Worm (Caenorhabditis elegans) whole organism, L3 larva: ENCODE data around the gene srh-159.

Source experiments
- R02D3.7 ChIP-seq: fragments of 150-350 bp; optimal IDR thresholded peaks from 2 replicates; lab custom pipeline; 2014; ENCODE audit warnings: missing biosample characterization, missing genetic modification characterization
- ama-1 ChIP-seq: fragments of 150-350 bp; optimal IDR thresholded peaks from 2 replicates; lab custom pipeline; 2018
- ceh-16 ChIP-seq: sonication (generic microtip); optimal IDR thresholded peaks from 2 replicates; lab custom pipeline; 2017; ENCODE audit warnings: missing biosample characterization, missing genetic modification characterization
- ceh-28 ChIP-seq: fragments of 150-350 bp; optimal IDR thresholded peaks from 2 replicates; lab custom pipeline; 2014; ENCODE audit warnings: missing biosample characterization, missing genetic modification reagents, missing genetic modification characterization
- ceh-82 ChIP-seq: fragments of 150-350 bp; optimal IDR thresholded peaks from 2 replicates; lab custom pipeline; 2014; ENCODE audit warnings: missing biosample characterization, missing genetic modification characterization
- ceh-9 ChIP-seq: sonication (generic microtip); optimal IDR thresholded peaks from 2 replicates; lab custom pipeline; 2018; ENCODE audit warnings: missing biosample characterization, missing genetic modification characterization
- daf-12 ChIP-seq: fragments of 150-350 bp; optimal IDR thresholded peaks from 2 replicates; lab custom pipeline; 2014; ENCODE audit warnings: missing biosample characterization, missing genetic modification reagents, missing genetic modification characterization
- egl-27 ChIP-seq: sonication (generic microtip); optimal IDR thresholded peaks from 4 replicates; lab custom pipeline; 2017; ENCODE audit warnings: missing biosample characterization, missing genetic modification reagents, missing genetic modification characterization
- egl-5 ChIP-seq: fragments of 150-350 bp; optimal IDR thresholded peaks from 2 replicates; lab custom pipeline; 2017; ENCODE audit warnings: missing biosample characterization, missing genetic modification reagents, missing genetic modification characterization, inconsistent platforms
- elt-1 ChIP-seq: fragments of 150-350 bp; optimal IDR thresholded peaks from 2 replicates; lab custom pipeline; 2014; ENCODE audit warnings: missing biosample characterization, missing genetic modification characterization
- elt-2 ChIP-seq: sonication (generic microtip); optimal IDR thresholded peaks from 2 replicates; lab custom pipeline; 2016; ENCODE audit warnings: missing genetic modification reagents, mild to moderate bottlenecking, missing genetic modification characterization, missing compliant biosample characterization
- elt-3 ChIP-seq, 3 experiments: fragments of 150-350 bp in 1 of 3; sonication (generic microtip) in 2 of 3; optimal IDR thresholded peaks; 2 replicates in 2 of 3; 4 replicates in 1 of 3; lab custom pipeline; 2014 to 2017; ENCODE audit warnings: missing biosample characterization in 3 of 3, missing genetic modification characterization in 3 of 3
- eor-1 ChIP-seq, 2 experiments: fragments of 150-350 bp; optimal IDR thresholded peaks; 2 replicates each; lab custom pipeline; 2014 to 2018; ENCODE audit warnings: missing biosample characterization in 2 of 2, missing genetic modification characterization in 2 of 2
- fkh-10 ChIP-seq: sonication (generic microtip); optimal IDR thresholded peaks from 2 replicates; lab custom pipeline; 2017; ENCODE audit warnings: missing biosample characterization, missing genetic modification reagents, missing genetic modification characterization
- fkh-2 ChIP-seq: fragments of 150-350 bp; optimal IDR thresholded peaks from 2 replicates; lab custom pipeline; 2014; ENCODE audit warnings: missing biosample characterization, missing genetic modification reagents, missing genetic modification characterization
- hmg-11 ChIP-seq: sonication (generic microtip); optimal IDR thresholded peaks from 2 replicates; lab custom pipeline; 2016; ENCODE audit warnings: missing genetic modification characterization, missing compliant biosample characterization
- jun-1 ChIP-seq: fragments of 150-350 bp; optimal IDR thresholded peaks from 2 replicates; lab custom pipeline; 2014; ENCODE audit warnings: missing biosample characterization, missing genetic modification reagents, missing genetic modification characterization
- lin-15B ChIP-seq: fragments of 150-350 bp; optimal IDR thresholded peaks from 2 replicates; lab custom pipeline; 2014; ENCODE audit warnings: missing biosample characterization, missing genetic modification characterization
- lin-39 ChIP-seq: fragments of 150-350 bp; optimal IDR thresholded peaks from 2 replicates; lab custom pipeline; 2018; ENCODE audit warnings: missing biosample characterization, missing genetic modification reagents, missing genetic modification characterization
- lsy-12 ChIP-seq: sonication (generic microtip); optimal IDR thresholded peaks from 2 replicates; lab custom pipeline; 2016; ENCODE audit warnings: mild to moderate bottlenecking, missing genetic modification characterization, missing compliant biosample characterization
- mdl-1 ChIP-seq: fragments of 150-350 bp; optimal IDR thresholded peaks from 2 replicates; lab custom pipeline; 2014; ENCODE audit warnings: missing biosample characterization, missing genetic modification characterization
- nfya-1 ChIP-seq: sonication (generic microtip); optimal IDR thresholded peaks from 2 replicates; lab custom pipeline; 2017; ENCODE audit warnings: missing genetic modification characterization, mild to moderate bottlenecking, missing compliant biosample characterization, antibody characterized with exemption, moderate library complexity; ENCODE audit not compliant: insufficient read depth
- nhr-12 ChIP-seq: fragments of 150-350 bp; optimal IDR thresholded peaks from 2 replicates; lab custom pipeline; 2014; ENCODE audit warnings: missing biosample characterization, missing genetic modification characterization
- nhr-23 ChIP-seq: fragments of 150-350 bp; optimal IDR thresholded peaks from 2 replicates; lab custom pipeline; 2014; ENCODE audit warnings: missing biosample characterization, missing genetic modification reagents, missing genetic modification characterization
- nhr-237 ChIP-seq: fragments of 150-350 bp; optimal IDR thresholded peaks from 2 replicates; lab custom pipeline; 2014; ENCODE audit warnings: missing biosample characterization, missing genetic modification characterization
- nhr-25 ChIP-seq: sonication (generic microtip); optimal IDR thresholded peaks from 2 replicates; lab custom pipeline; 2017; ENCODE audit warnings: missing biosample characterization, missing genetic modification characterization
- nhr-28 ChIP-seq: fragments of 150-350 bp; optimal IDR thresholded peaks from 2 replicates; lab custom pipeline; 2014; ENCODE audit warnings: missing biosample characterization, missing genetic modification characterization
- nhr-43 ChIP-seq: sonication (generic microtip); optimal IDR thresholded peaks from 2 replicates; lab custom pipeline; 2016; ENCODE audit warnings: mild to moderate bottlenecking, missing genetic modification characterization, missing compliant biosample characterization; ENCODE audit not compliant: poor library complexity, severe bottlenecking
- nhr-67 ChIP-seq: fragments of 150-350 bp; optimal IDR thresholded peaks from 2 replicates; lab custom pipeline; 2014; ENCODE audit warnings: missing biosample characterization, missing genetic modification characterization
- nhr-76 ChIP-seq: fragments of 150-350 bp; sonication (generic microtip); optimal IDR thresholded peaks from 5 replicates; lab custom pipeline; 2014; ENCODE audit warnings: missing biosample characterization, missing genetic modification characterization
- pha-4 ChIP-seq: fragments of 150-350 bp; optimal IDR thresholded peaks from 2 replicates; lab custom pipeline; 2014; ENCODE audit warnings: missing biosample characterization, missing genetic modification reagents, missing genetic modification characterization
- sea-2 ChIP-seq: fragments of 150-350 bp; sonication (generic microtip); optimal IDR thresholded peaks from 4 replicates; lab custom pipeline; 2014; ENCODE audit warnings: missing biosample characterization, missing genetic modification reagents, missing genetic modification characterization
- snpc-4 ChIP-seq: fragments of 150-350 bp; optimal IDR thresholded peaks from 2 replicates; lab custom pipeline; 2014; ENCODE audit warnings: missing biosample characterization, missing genetic modification characterization
- unc-62 ChIP-seq: fragments of 150-350 bp; sonication (generic microtip); optimal IDR thresholded peaks from 4 replicates; lab custom pipeline; 2014; ENCODE audit warnings: missing biosample characterization, missing genetic modification reagents, missing genetic modification characterization
- ztf-4 ChIP-seq: fragments of 150-350 bp; optimal IDR thresholded peaks from 2 replicates; lab custom pipeline; 2014; ENCODE audit warnings: missing biosample characterization, missing genetic modification characterization

srh-159 gene

DNA sequence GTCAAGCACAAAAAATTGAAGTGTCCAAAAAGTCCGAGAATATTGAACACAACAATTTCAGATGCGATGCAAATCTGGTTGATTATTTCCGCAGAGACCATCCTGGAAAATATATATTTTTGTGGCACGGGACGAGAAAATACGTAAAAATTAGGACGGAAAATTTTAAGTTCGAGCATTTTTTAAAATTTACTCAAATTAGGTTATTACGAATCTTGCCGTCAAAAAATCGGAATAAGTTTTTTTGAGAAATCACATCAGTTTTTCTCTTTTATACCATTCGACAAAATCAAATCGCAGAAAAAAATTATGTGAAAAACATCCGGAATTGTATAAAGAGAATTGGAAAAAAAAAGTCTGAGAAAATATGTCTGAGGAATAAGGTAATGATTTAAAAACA, 4.2 kb upstream of the srh-159 start, which contains the start of gene srsx-1:
srsx-1 (minus strand) TSS at position 101 of the 400 bp plus-strand sequence.
- TF ChIP-seq fkh-2 (no peak), snpc-4 (tag; lab: Kevin White, UChicago) (no peak), R02D3.7 (tag; lab: Kevin White, UChicago) (no peak), unc-62 (GFP tag; lab: Kevin White, UChicago) (no peak), lsy-12 (tag; lab: Kevin White, UChicago) (no peak), ceh-28 (tag; lab: Kevin White, UChicago) (no peak), nhr-25 (tag; lab: Kevin White, UChicago) (no peak), egl-27 (tag; lab: Kevin White, UChicago) (no peak), elt-1 (tag; lab: Kevin White, UChicago) (no peak), nhr-237 (tag; lab: Kevin White, UChicago) (no peak), ama-1 (lab: Kevin White, UChicago) (no peak)

DNA sequence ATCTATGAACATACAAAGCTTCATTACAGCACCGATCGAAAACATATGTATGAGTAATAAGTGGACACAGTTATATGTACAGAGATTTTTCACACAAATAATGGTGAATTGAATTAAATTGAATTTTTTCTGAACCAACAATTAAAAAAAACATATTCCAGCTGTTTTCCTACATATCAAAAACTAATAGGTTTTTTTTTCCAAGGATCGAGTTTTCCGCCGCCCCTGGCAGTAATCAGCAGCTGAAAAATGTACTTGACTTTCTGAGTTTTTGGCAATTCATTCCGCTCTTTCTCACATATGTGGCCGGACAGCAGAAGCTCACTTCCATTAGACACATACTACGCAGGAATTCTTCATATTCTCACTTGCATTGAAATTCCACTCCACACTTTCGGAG, 3.7 kb upstream of the srh-159 start, which contains the start of gene srh-174:
srh-174 (plus strand) TSS at position 301 of the 400 bp plus-strand sequence.
- no peak for TF ChIP-seq snpc-4 (tag; lab: Kevin White, UChicago)
- no peak for TF ChIP-seq fkh-10
- TF ChIP-seq unc-62 (GFP tag; lab: Kevin White, UChicago) = no peak
- no peak for TF ChIP-seq ceh-9 (tag; lab: Kevin White, UChicago)
- TF ChIP-seq lin-39 (tag; lab: Kevin White, UChicago) = no peak
- TF ChIP-seq nhr-28 (tag; lab: Kevin White, UChicago) = no peak
- no peak for TF ChIP-seq ceh-82
- TF ChIP-seq nhr-12 = no peak
- TF ChIP-seq fkh-2 = no peak
- TF ChIP-seq elt-1 (tag; lab: Kevin White, UChicago) = no peak
- TF ChIP-seq ztf-4 (tag; lab: Kevin White, UChicago) = no peak

DNA sequence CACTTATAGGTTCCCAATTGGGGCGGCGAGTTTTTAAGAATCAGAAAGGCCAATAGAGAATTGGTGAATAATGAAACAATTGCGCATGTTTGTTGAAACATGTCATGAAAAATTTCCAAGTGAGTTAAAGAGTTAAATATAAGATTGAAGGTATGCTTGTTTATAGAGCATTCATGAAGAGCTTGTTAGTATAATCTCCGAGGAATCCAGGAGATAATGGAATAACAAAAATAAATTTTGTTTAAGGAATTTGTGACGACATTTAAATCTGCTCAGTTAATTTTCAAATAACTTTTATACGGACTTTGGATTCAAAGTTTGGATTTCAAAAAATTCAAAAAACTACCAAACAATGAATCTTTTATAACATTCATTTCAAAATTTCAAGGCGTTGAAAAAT, 8.3 kb downstream of the srh-159 start, which contains the start of gene str-199:
str-199 (minus strand) TSS at position 101 of the 400 bp plus-strand sequence.
- TF ChIP-seq ceh-9 (tag; lab: Kevin White, UChicago) (no peak), mdl-1 (tag; lab: Kevin White, UChicago) (no peak), egl-27 (tag; lab: Kevin White, UChicago) (no peak), pha-4 (tag; lab: Kevin White, UChicago) (no peak), fkh-2 (no peak), ama-1 (lab: Kevin White, UChicago) (no peak), nhr-43 (tag; lab: Kevin White, UChicago) (no peak), elt-1 (tag; lab: Kevin White, UChicago) (no peak), ztf-4 (tag; lab: Kevin White, UChicago) (no peak), snpc-4 (tag; lab: Kevin White, UChicago) (no peak)

DNA sequence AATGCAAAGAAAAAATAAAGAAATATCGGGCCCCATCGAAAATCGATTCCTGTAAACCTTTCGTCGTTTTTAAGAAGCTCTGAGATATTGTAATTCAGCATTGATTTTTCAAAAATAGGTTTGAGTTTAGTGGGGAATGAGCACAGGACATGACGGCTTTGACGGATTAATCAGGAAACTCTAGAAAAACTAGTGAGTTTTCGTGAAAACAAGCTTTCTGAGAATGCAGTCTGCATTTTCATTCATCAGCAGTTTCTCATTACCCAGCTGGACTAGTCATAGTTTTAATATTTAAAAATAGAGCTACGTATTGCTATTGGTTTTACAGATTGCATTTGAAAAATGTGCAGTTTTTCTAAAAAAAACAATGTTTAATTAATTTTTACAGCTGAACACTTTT, 10.1 kb downstream of the srh-159 start, which contains the start of gene srz-47:
srz-47 (minus strand) TSS at position 101 of the 400 bp plus-strand sequence.
- TF ChIP-seq hmg-11 (tag; lab: Kevin White, UChicago) = no peak
- no peak for TF ChIP-seq unc-62 (GFP tag; lab: Kevin White, UChicago)
- no peak for TF ChIP-seq eor-1 (tag; optimal IDR thresholded peaks at IDR 0.05; lab: Kevin White, UChicago)
- no peak for TF ChIP-seq elt-3 (tag; optimal IDR thresholded peaks at IDR 0.05; lab: Kevin White, UChicago)
- no peak for TF ChIP-seq lin-39 (tag; lab: Kevin White, UChicago)
- no peak for TF ChIP-seq fkh-2
- no peak for TF ChIP-seq mdl-1 (tag; lab: Kevin White, UChicago)
- no peak for TF ChIP-seq jun-1 (tag; lab: Kevin White, UChicago)
- no peak for TF ChIP-seq nhr-25 (tag; lab: Kevin White, UChicago)
- no peak for TF ChIP-seq elt-2 (tag; lab: Kevin White, UChicago)
- no peak for TF ChIP-seq sea-2
- TF ChIP-seq fkh-10 = no peak
- TF ChIP-seq nhr-67 = no peak
- TF ChIP-seq lin-15B (tag; lab: Kevin White, UChicago) = no peak

DNA sequence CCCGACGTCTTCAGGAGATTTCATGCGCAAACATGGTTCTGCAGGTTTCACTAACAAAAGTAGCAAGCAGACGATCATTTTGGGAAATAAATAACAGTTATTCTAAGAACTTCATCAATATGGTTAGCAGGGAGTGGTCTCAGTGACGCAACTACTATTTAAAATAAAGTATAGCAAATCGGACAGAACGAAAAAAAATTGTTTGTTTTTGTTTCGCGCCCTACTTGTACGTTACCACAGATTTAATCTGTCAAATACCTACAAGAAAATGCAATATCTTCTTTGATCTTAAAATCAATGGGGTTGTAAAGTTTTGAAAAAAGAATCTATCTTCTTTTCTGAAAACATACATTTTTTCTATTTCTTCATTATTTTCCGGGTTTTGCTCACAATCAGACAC, 16.8 kb downstream of the srh-159 start, which contains the start of gene srz-96:
srz-96 (plus strand) TSS at position 301 of the 400 bp plus-strand sequence.
- TF ChIP-seq nfya-1 (tag; lab: Kevin White, UChicago) (no peak), jun-1 (tag; lab: Kevin White, UChicago) (no peak), daf-12 (tag; lab: Kevin White, UChicago) (no peak), nhr-43 (tag; lab: Kevin White, UChicago) (no peak), nhr-76 (tag; lab: Kevin White, UChicago) (no peak), egl-5 (tag; lab: Kevin White, UChicago) (no peak), ama-1 (lab: Kevin White, UChicago) (no peak), sea-2 (no peak), nhr-25 (tag; lab: Kevin White, UChicago) (no peak), elt-2 (tag; lab: Kevin White, UChicago) (no peak), nhr-23 (tag; lab: Kevin White, UChicago) (no peak), ceh-16 (tag; lab: Kevin White, UChicago) (no peak)
